Fruit fly (Drosophila melanogaster) whole organism, prepupa: Measurements from ENCODE around the gene CG4572.

Experiments used
- Blimp-1 ChIP-seq: fragments of 200-800 bp; sonication (Bioruptor generic); optimal IDR thresholded peaks from 3 replicates; lab custom pipeline; 2017; ENCODE audit warnings: missing biosample characterization, missing genetic modification characterization, mild to moderate bottlenecking, moderate library complexity, missing genetic modification reagents
- CG8632 ChIP-seq: fragments of 200-800 bp; sonication (Bioruptor generic); optimal IDR thresholded peaks from 3 replicates; lab custom pipeline; 2016; ENCODE audit warnings: missing biosample characterization, missing genetic modification characterization
- Lpt ChIP-seq: fragments of 200-800 bp; sonication (Bioruptor generic); optimal IDR thresholded peaks from 3 replicates; lab custom pipeline; 2016; ENCODE audit warnings: missing biosample characterization, missing genetic modification characterization
- pdm3 ChIP-seq: fragments of 200-800 bp; sonication (Bioruptor generic); optimal IDR thresholded peaks from 3 replicates; lab custom pipeline; 2016; ENCODE audit warnings: missing biosample characterization, missing genetic modification characterization

dm6 chr3R:19858017-19858659 lies 6.1 kb downstream of the CG4572 start:
- peak; percentile 4 for TF ChIP-seq Blimp-1 (GFP tag; lab: Kevin White, UChicago)
- no peak for TF ChIP-seq CG8632 (GFP tag; lab: Kevin White, UChicago)
- no peak for TF ChIP-seq pdm3 (GFP tag; lab: Kevin White, UChicago)
- TF ChIP-seq Lpt (GFP tag; lab: Kevin White, UChicago): no peak
